Worm (Caenorhabditis elegans) whole organism, dauer: ENCODE data around the gene kmo-1.
"Not testable (repeated sequence)": the region's sequence is repeated elsewhere in the genome, so short reads cannot be mapped to it uniquely, and the experiment has no call there.

Source experiments
- unc-62 ChIP-seq: sonication (generic microtip); optimal IDR thresholded peaks from 2 replicates; lab custom pipeline; 2017; ENCODE audit warnings: missing biosample characterization, missing genetic modification reagents, missing genetic modification characterization

kmo-1 gene

DNA sequence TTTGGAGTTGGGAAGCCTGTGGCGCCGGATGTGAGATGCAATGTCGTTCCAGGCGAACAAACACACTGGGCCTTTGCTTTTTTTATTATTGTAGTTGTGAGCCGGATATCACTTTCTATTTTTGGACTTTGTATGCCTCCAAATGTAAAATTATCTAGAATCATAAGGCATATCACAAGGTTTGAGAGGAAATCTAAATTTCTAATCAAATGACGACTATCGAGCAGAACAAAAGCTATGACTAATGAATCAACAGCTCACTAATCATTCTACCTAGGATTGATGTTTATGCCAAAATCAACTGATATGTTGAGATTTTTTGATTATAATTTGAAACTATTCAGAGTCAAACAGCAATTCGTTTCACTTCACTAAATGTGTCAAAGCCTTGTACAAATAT, 32.4 kb downstream of the kmo-1 start:
- no peak for TF ChIP-seq unc-62 (GFP tag; lab: Kevin White, UChicago)

DNA sequence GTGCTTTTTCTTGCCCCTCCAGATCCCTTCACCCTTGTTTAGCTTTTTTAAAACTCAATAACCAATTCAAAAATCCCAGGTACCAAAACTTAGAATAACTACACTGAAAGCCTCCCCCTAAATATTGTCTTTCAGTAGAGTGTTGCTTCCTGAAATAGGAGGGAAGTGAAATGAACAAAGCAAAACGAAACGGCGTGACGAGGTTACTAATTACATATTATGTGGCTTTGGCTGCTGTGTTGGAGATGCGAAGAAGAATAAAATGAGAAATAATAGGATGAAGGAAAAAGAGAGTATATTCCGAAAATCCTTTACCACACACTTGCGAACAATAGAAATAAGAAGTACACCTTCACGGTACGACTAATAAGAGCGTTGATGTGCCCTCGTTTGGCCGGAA, 34.2 kb downstream of the kmo-1 start:
- TF ChIP-seq unc-62 (GFP tag; lab: Kevin White, UChicago), result no peak

DNA sequence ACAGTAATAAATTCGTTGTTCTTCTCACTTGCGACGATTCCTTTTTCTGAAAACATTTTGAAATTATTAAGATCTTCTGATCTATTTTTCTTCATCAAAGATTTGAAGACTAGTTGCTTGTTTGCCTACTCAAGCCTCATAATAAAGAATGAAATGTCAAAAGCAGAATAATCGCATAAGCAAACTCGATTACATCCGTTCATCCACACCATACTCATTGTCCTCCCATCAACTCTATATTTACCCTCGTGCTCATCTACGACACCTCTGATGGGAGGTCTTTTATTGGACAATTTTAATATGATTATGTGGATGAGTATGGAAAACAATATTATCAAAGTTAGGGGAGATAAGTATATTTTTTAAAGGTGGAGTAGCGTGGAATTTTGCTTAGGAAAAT, 36.5 kb downstream of the kmo-1 start:
- TF ChIP-seq unc-62 (GFP tag; lab: Kevin White, UChicago), result no peak

DNA sequence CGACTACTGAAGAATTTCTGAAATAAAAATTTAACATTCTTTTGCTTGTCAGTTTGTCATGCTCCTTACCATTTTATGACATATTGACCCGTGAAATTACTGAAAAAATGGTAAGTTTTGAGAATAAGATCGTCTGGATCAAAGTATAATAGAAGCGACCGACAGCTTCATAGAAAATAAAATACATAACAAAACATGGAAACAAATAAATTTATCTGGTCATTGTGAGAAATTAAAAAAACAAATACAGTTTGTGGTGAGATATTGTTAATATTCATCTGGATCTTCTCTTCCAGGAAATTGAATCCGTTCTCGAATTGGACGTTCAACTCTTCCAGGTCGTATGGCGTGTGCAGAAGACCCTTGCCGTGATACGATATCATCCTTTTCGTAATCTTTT, 38.3 kb downstream of the kmo-1 start, which contains the start of gene pkc-1:
pkc-1 (minus strand) TSS at position 101 of the 400 bp plus-strand sequence.
- TF ChIP-seq unc-62 (GFP tag; lab: Kevin White, UChicago), result no peak

DNA sequence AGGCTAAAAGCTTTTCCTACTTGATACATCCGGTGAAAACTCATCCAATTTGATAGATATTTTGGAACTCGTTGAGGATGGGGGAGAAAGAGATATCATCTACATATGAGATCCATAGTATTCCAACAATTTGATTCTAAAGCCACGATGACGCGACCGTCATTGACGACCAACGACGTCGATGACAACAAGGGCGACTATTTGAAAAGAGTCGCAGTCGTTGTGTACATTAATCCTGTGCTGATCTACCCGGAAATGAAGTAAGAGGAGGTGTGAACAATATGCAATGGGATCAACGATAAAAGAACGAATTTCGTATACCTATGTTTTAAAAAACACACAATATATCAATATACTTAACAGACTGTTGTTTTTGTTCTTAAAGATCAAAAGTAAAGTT, 42.2 kb downstream of the kmo-1 start:
- TF ChIP-seq unc-62 (GFP tag; lab: Kevin White, UChicago), result no peak

DNA sequence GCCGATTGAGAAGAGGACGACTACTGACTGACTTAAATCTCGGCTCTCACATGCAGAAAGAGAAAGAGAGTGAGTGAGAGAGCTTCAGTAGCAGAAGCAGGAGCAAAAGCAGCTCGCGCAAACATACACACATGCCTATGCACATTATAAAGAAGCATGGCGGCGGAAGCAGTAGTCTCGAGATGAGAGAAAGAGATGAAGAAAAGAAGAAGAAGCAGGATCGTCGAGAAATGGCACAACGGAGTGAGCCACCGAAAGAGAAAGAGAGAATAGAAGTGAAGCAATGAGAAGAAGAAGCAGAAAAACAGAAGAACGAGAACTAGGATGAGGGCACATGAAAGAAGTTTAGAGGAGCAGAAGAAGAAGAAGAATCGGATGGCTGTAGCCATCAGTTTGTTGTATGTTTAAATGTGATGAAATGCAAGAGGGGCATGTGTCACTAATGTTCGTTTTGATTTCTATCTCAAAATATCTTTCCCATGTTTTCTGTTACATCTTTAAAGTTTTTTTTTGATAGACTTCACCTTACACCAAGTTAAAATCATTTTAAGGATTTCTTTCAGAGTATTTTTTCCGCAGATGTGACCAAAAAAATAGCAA, 43.3 kb downstream of the kmo-1 start:
- TF ChIP-seq unc-62 (GFP tag; lab: Kevin White, UChicago), result no peak

DNA sequence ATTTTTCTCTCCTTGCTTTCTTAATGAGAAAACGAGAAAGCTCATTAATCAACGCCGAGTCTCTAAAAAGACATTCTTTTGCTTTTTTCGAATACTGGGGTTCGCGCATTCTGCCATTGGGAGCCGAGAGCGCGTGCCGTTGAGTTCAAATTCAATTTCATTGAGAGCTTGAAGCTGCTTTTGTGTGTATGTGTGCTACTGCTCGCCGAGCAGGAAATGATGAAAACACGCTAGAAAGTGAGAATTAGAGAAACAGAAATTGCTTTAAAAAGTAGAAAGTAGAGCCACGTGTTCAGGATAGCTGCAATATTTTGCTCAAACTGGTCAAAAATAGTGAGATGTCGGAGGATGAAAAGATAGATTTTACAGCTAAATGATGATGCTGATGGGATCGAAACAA, 44.6 kb downstream of the kmo-1 start:
- no peak for TF ChIP-seq unc-62 (GFP tag; lab: Kevin White, UChicago)

DNA sequence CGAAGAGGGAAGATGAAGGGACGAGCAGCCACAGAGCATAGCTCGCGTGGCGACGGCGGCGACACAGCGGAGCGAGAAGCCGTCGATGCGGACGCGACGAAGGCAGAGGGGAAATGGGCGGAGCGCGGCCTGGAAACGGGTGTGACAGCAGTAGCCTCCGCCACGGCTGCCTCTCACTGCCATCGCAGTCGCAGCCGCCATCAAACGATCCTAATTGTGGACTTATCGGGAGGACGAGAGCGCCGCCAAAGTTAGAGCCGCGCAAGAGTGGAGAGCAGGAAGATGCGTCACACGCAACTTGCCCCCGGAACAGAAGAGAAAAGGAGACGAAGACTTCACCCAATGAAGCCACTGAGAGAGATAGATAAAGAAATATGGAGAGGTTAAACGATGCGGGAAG, 46.0 kb downstream of the kmo-1 start:
- TF ChIP-seq unc-62 (GFP tag; lab: Kevin White, UChicago), result no peak

DNA sequence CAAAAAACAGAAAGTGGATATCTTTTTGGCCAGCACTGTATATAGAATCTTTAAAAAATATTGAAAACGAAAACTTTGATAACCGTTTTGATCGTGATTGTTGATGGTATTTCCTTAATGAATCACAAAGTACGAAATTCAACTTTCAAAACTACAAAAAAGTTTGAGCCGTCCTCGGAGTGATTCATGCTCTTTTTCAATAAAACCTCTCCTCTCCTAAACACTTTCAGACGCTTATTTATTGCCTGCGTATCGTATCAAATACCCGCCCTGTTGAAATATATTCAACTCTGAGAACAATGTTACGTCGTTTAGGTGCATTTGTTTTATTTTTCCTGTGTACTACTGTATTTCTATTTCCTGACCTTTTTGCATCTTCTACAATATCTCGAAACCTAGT, 49.4 kb downstream of the kmo-1 start:
- TF ChIP-seq unc-62 (GFP tag; lab: Kevin White, UChicago), result no peak

DNA sequence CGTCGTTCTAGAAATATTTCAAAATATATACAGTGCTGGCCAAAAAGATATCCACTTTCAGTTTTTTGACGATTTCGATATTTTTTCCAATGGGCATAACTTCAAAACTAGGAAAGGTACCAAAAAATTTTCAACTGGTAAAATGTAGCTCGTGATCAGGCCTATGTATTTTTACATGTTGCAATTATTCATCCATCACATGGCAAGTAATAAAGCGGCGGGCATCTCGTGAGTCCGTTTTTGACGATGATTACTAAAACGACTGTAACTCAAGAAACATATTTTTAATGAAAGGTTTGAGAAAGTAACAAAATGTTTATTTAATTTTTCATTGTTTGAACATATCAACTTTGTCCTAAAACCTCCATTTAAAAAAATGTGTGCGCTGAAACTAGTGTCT, 50.3 kb downstream of the kmo-1 start, which contains the start of gene F10C2.3:
F10C2.3 (plus strand) TSS at position 301 of the 400 bp plus-strand sequence.
- not testable (repeated sequence) for TF ChIP-seq unc-62 (GFP tag; lab: Kevin White, UChicago)
